Fruit fly (Drosophila melanogaster) whole organism, wandering third instar larva: Measurements from ENCODE around the gene CG11726.

Experiments used
- Abd-B ChIP-seq: fragments of >200 bp; optimal IDR thresholded peaks from 2 replicates; lab custom pipeline; 2017; ENCODE audit warnings: missing biosample characterization, missing genetic modification characterization
- CG32264 ChIP-seq: fragments of 200-800 bp; sonication (Bioruptor generic); optimal IDR thresholded peaks from 2 replicates; lab custom pipeline; 2016; ENCODE audit warnings: missing biosample characterization, missing genetic modification characterization
- CG9705 ChIP-seq: fragments of 200-800 bp; sonication (Bioruptor generic); optimal IDR thresholded peaks from 2 replicates; lab custom pipeline; 2018; ENCODE audit warnings: missing biosample characterization, mild to moderate bottlenecking, missing genetic modification characterization
- CrebA ChIP-seq: fragments of 200-800 bp; sonication (Bioruptor generic); optimal IDR thresholded peaks from 2 replicates; lab custom pipeline; 2016; ENCODE audit warnings: missing biosample characterization, mild to moderate bottlenecking, missing genetic modification characterization, borderline replicate concordance
- Dfd ChIP-seq: fragments of >200 bp; optimal IDR thresholded peaks from 2 replicates; lab custom pipeline; 2017; ENCODE audit warnings: missing biosample characterization, missing genetic modification characterization
- Dif ChIP-seq: fragments of 200-275, 200-300 bp; sonication (Bioruptor generic); optimal IDR thresholded peaks from 2 replicates; lab custom pipeline; 2018; ENCODE audit warnings: missing biosample characterization, missing genetic modification characterization; ENCODE audit not compliant: partially characterized antibody
- GATAd ChIP-seq: sonication (Bioruptor generic); optimal IDR thresholded peaks from 2 replicates; lab custom pipeline; 2016; ENCODE audit warnings: missing biosample characterization, missing genetic modification characterization
- HLH106 ChIP-seq: fragments of 200-800 bp; optimal IDR thresholded peaks from 3 replicates; lab custom pipeline; 2019; ENCODE audit warnings: missing biosample characterization, mild to moderate bottlenecking, missing genetic modification characterization, moderate library complexity
- Hnf4 ChIP-seq: fragments of 200-800 bp; sonication (Bioruptor generic); optimal IDR thresholded peaks from 2 replicates; lab custom pipeline; 2016; ENCODE audit warnings: missing biosample characterization, mild to moderate bottlenecking, missing genetic modification characterization
- Hr78 ChIP-seq: fragments of >200 bp; optimal IDR thresholded peaks from 2 replicates; lab custom pipeline; 2017; ENCODE audit warnings: missing biosample characterization, missing genetic modification characterization
- Hr83 ChIP-seq: fragments of 200-300 bp; sonication (Bioruptor generic); optimal IDR thresholded peaks from 2 replicates; lab custom pipeline; 2016; ENCODE audit warnings: missing biosample characterization, mild to moderate bottlenecking, missing genetic modification characterization, moderate library complexity; ENCODE audit not compliant: poor library complexity, severe bottlenecking
- Jra ChIP-seq: sonication (Bioruptor generic); optimal IDR thresholded peaks from 2 replicates; lab custom pipeline; 2016; ENCODE audit warnings: missing biosample characterization, missing genetic modification characterization
- Mio ChIP-seq: sonication (Bioruptor generic); optimal IDR thresholded peaks from 2 replicates; lab custom pipeline; 2016; ENCODE audit warnings: missing biosample characterization, missing genetic modification characterization
- Myc ChIP-seq: fragments of >200 bp; optimal IDR thresholded peaks from 2 replicates; lab custom pipeline; 2017
- N ChIP-seq: fragments of >200 bp; optimal IDR thresholded peaks from 2 replicates; lab custom pipeline; 2018; ENCODE audit warnings: missing biosample characterization, missing external identifiers, missing genetic modification characterization
- OdsH ChIP-seq: fragments of 200-800 bp; sonication (Bioruptor generic); optimal IDR thresholded peaks from 2 replicates; lab custom pipeline; 2016; ENCODE audit warnings: missing biosample characterization, mild to moderate bottlenecking, missing genetic modification characterization
- Rel ChIP-seq, 2 experiments: fragments of 200-800 bp; sonication (Bioruptor generic) in 1 of 2; optimal IDR thresholded peaks; 2 replicates in 1 of 2; 3 replicates in 1 of 2; lab custom pipeline; 2016 to 2019; ENCODE audit warnings: mild to moderate bottlenecking in 2 of 2, missing biosample characterization in 2 of 2, missing genetic modification characterization in 2 of 2, moderate library complexity in 1 of 2
- Sp1 ChIP-seq: fragments of 200-800 bp; sonication (Bioruptor generic); optimal IDR thresholded peaks from 3 replicates; lab custom pipeline; 2019; ENCODE audit warnings: missing biosample characterization, mild to moderate bottlenecking, missing genetic modification characterization, moderate library complexity
- Vsx2 ChIP-seq: fragments of 200-300, 225-300 bp; sonication (Bioruptor generic); optimal IDR thresholded peaks from 2 replicates; lab custom pipeline; 2018; ENCODE audit warnings: missing biosample characterization, missing genetic modification characterization; ENCODE audit not compliant: partially characterized antibody
- br ChIP-seq: fragments of 200-800 bp; sonication (Bioruptor generic); optimal IDR thresholded peaks from 2 replicates; lab custom pipeline; 2016; ENCODE audit warnings: missing biosample characterization, missing genetic modification characterization
- brk ChIP-seq: fragments of 200-800 bp; sonication (Bioruptor generic); optimal IDR thresholded peaks from 2 replicates; lab custom pipeline; 2016; ENCODE audit warnings: missing biosample characterization, mild to moderate bottlenecking, missing genetic modification characterization
- dl ChIP-seq, 2 experiments: fragments of 175-275, 200-275 bp in 1 of 2; fragments of 200-275 bp in 1 of 2; sonication (Bioruptor generic); optimal IDR thresholded peaks; lab custom pipeline; 2018; ENCODE audit warnings: mild to moderate bottlenecking in 2 of 2, missing biosample characterization in 2 of 2, missing genetic modification characterization in 2 of 2, moderate library complexity in 2 of 2; ENCODE audit not compliant: partially characterized antibody in 2 of 2, insufficient read depth in 1 of 2
- dmrt93B ChIP-seq: fragments of 200-800 bp; sonication (Bioruptor generic); optimal IDR thresholded peaks from 2 replicates; lab custom pipeline; 2018; ENCODE audit warnings: missing biosample characterization, mild to moderate bottlenecking, missing genetic modification characterization
- dsf ChIP-seq: sonication (Bioruptor generic); optimal IDR thresholded peaks from 2 replicates; lab custom pipeline; 2016; ENCODE audit warnings: missing biosample characterization, missing genetic modification characterization, borderline replicate concordance
- ey ChIP-seq: fragments of 200-800 bp; sonication (Bioruptor generic); optimal IDR thresholded peaks from 2 replicates; lab custom pipeline; 2016; ENCODE audit warnings: missing biosample characterization, missing genetic modification characterization
- foxo ChIP-seq, 2 experiments: fragments of 200-800 bp; sonication (Bioruptor generic); optimal IDR thresholded peaks; 2 replicates in 1 of 2; 3 replicates in 1 of 2; lab custom pipeline; 2016 to 2017; ENCODE audit warnings: missing biosample characterization in 2 of 2, missing genetic modification characterization in 2 of 2
- fru ChIP-seq: fragments of 200-800 bp; sonication (Bioruptor generic); optimal IDR thresholded peaks from 3 replicates; lab custom pipeline; 2016; ENCODE audit warnings: missing biosample characterization, mild to moderate bottlenecking, missing genetic modification characterization
- h ChIP-seq: fragments of 200-800 bp; sonication (Bioruptor generic); optimal IDR thresholded peaks from 3 replicates; lab custom pipeline; 2016; ENCODE audit warnings: missing biosample characterization, mild to moderate bottlenecking, missing genetic modification characterization
- jim ChIP-seq: fragments of 175-275, 200-325 bp; sonication (Bioruptor generic); optimal IDR thresholded peaks from 2 replicates; lab custom pipeline; 2016; ENCODE audit warnings: missing biosample characterization, mild to moderate bottlenecking, missing genetic modification characterization
- lola ChIP-seq: fragments of >200 bp; optimal IDR thresholded peaks from 2 replicates; lab custom pipeline; 2017; ENCODE audit warnings: missing biosample characterization, missing genetic modification characterization
- pan ChIP-seq: fragments of >200 bp; optimal IDR thresholded peaks from 2 replicates; lab custom pipeline; 2017
- psq ChIP-seq: fragments of 200-800 bp; sonication (Bioruptor generic); optimal IDR thresholded peaks from 3 replicates; lab custom pipeline; 2017; ENCODE audit warnings: missing biosample characterization, mild to moderate bottlenecking, missing genetic modification characterization, moderate library complexity
- rgr ChIP-seq: fragments of 200-800 bp; sonication (Bioruptor generic); optimal IDR thresholded peaks from 3 replicates; lab custom pipeline; 2016; ENCODE audit warnings: missing biosample characterization, mild to moderate bottlenecking, missing genetic modification characterization
- sage ChIP-seq: fragments of 200-800 bp; sonication (Bioruptor generic); optimal IDR thresholded peaks from 2 replicates; lab custom pipeline; 2016; ENCODE audit warnings: missing biosample characterization, mild to moderate bottlenecking, missing genetic modification characterization
- sv ChIP-seq: fragments of 200-800 bp; sonication (Bioruptor generic); optimal IDR thresholded peaks from 3 replicates; lab custom pipeline; 2016; ENCODE audit warnings: missing biosample characterization, missing genetic modification characterization
- tai ChIP-seq: sonication (Bioruptor generic); optimal IDR thresholded peaks from 2 replicates; lab custom pipeline; 2016; ENCODE audit warnings: missing biosample characterization, missing genetic modification characterization
- usp ChIP-seq: fragments of >200 bp; optimal IDR thresholded peaks from 2 replicates; lab custom pipeline; 2017; ENCODE audit warnings: missing biosample characterization, missing genetic modification characterization
- woc ChIP-seq: sonication (Bioruptor generic); optimal IDR thresholded peaks from 2 replicates; lab custom pipeline; 2016; ENCODE audit warnings: missing biosample characterization, mild to moderate bottlenecking, missing genetic modification characterization

CG11726 gene

dm6 chr3L:11373821-11374581 lies 20.5 kb upstream of the CG11726 start:
- TF ChIP-seq Mio (GFP tag; lab: Kevin White, UChicago) (no peak), Sp1 (GFP tag; lab: Kevin White, UChicago) (peak; percentile 84), CrebA (no peak), CG32264 (GFP tag; lab: Kevin White, UChicago) (no peak), Vsx2 (no peak), HLH106 (tag; lab: Kevin White, UChicago) (peak; percentile 73), pan (no peak), ey (GFP tag; lab: Kevin White, UChicago) (peak; percentile 7), dl (GFP tag; optimal IDR thresholded peaks at IDR 0.05; lab: Kevin White, UChicago; ENCODE audit: insufficient read depth in 1 of 2, partially characterized antibody in 2 of 2) (no peak), N (GFP tag; lab: Kevin White, UChicago) (no peak), Jra (GFP tag; lab: Kevin White, UChicago) (no peak), tai (GFP tag; lab: Kevin White, UChicago) (no peak), Hr83 (no peak), Hr78 (GFP tag; lab: Kevin White, UChicago) (no peak), sage (GFP tag; lab: Kevin White, UChicago) (no peak), GATAd (GFP tag; lab: Kevin White, UChicago) (no peak), CG9705 (no peak), lola (GFP tag; lab: Kevin White, UChicago) (no peak), Dif (no peak), br (peak; percentile 21), brk (no peak), fru (GFP tag; lab: Kevin White, UChicago) (no peak), Abd-B (GFP tag; lab: Kevin White, UChicago) (no peak), psq (GFP tag; lab: Kevin White, UChicago) (peak; percentile 49), jim (GFP tag; lab: Kevin White, UChicago) (no peak), dsf (no peak), OdsH (GFP tag; lab: Kevin White, UChicago) (no peak), woc (GFP tag; lab: Kevin White, UChicago) (peak; percentile 9), sv (GFP tag; lab: Kevin White, UChicago) (no peak), usp (GFP tag; lab: Kevin White, UChicago) (no peak), Hnf4 (GFP tag; lab: Kevin White, UChicago) (no peak), Dfd (GFP tag; lab: Kevin White, UChicago) (no peak), h (peak; percentile 7), Rel (GFP tag; optimal IDR thresholded peaks at IDR 0.05; lab: Kevin White, UChicago) (no peak), Rel (tag; optimal IDR thresholded peaks at IDR 0.05; lab: Kevin White, UChicago) (no peak), rgr (no peak), foxo (GFP tag; optimal IDR thresholded peaks at IDR 0.05; lab: Kevin White, UChicago) (peak in 1 of 2 experiments; percentile 59), dmrt93B (GFP tag; lab: Kevin White, UChicago) (peak; percentile 19), Myc (lab: Kevin White, UChicago) (no peak)

- TF ChIP-seq HLH106 (tag; lab: Kevin White, UChicago) (peak; percentile 49), fru (GFP tag; lab: Kevin White, UChicago) (peak; percentile 56), sv (GFP tag; lab: Kevin White, UChicago) (peak; percentile 15), Hnf4 (GFP tag; lab: Kevin White, UChicago) (no peak), br (peak; percentile 24), rgr (peak; percentile 37), psq (GFP tag; lab: Kevin White, UChicago) (peak; percentile 35), ey (GFP tag; lab: Kevin White, UChicago) (peak; percentile 38), foxo (GFP tag; optimal IDR thresholded peaks at IDR 0.05; lab: Kevin White, UChicago) (peak in 1 of 2 experiments; percentile 53), h (peak; percentile 61), CrebA (no peak), Sp1 (GFP tag; lab: Kevin White, UChicago) (peak; percentile 51), CG32264 (GFP tag; lab: Kevin White, UChicago) (no peak), Jra (GFP tag; lab: Kevin White, UChicago) (no peak), OdsH (GFP tag; lab: Kevin White, UChicago) (peak; percentile 36), Dfd (GFP tag; lab: Kevin White, UChicago) (no peak)
Measured at dm6 chr3L:11375304-11375703, 19.2 kb upstream of the CG11726 start.
